Worm (Caenorhabditis elegans) whole organism, L2 larva: ENCODE results near the gene F18H3.1.

Experiments used
- ama-1 ChIP-seq: fragments of 150-350 bp; optimal IDR thresholded peaks from 2 replicates; lab custom pipeline; 2018; ENCODE audit warnings: inconsistent platforms
- elt-1 ChIP-seq: fragments of 150-350 bp; optimal IDR thresholded peaks from 2 replicates; lab custom pipeline; 2014; ENCODE audit warnings: missing biosample characterization, missing genetic modification characterization
- lin-13 ChIP-seq: fragments of 150-350 bp; optimal IDR thresholded peaks from 2 replicates; lab custom pipeline; 2014; ENCODE audit warnings: missing biosample characterization, missing genetic modification reagents, missing genetic modification characterization
- nhr-12 ChIP-seq: fragments of 150-350 bp; optimal IDR thresholded peaks from 2 replicates; lab custom pipeline; 2014; ENCODE audit warnings: missing biosample characterization, missing genetic modification characterization
- nhr-6 ChIP-seq: fragments of 150-350 bp; optimal IDR thresholded peaks from 2 replicates; lab custom pipeline; 2014; ENCODE audit warnings: missing biosample characterization, missing genetic modification characterization
- skn-1 ChIP-seq: sonication (generic microtip); optimal IDR thresholded peaks from 2 replicates; lab custom pipeline; 2017; ENCODE audit warnings: missing biosample characterization, missing genetic modification characterization

DNA sequence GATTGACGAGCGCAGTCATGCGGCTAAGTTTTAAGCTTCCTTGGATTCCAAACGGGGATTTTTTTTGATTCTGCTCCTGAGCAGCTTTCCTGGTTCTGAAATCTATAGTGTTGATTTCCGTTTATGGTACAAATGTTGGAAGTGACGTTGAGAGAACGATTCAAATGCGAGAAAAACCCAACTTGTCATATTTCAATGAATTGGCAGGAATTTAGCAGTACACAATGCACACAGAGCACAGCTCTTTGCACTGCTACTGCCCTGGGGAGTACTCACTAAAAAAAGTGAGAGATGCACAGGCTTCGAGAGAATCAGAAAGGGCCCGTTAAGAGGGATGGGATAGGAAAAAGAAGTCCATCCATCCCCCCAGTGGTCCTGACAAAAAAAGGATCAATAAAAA is 18.9 kb upstream of the F18H3.1 start, which contains the start of gene sad-1:
- TF ChIP-seq nhr-6 (no peak), elt-1 (tag; lab: Kevin White, UChicago) (no peak), nhr-12 (no peak), skn-1 (tag; lab: Kevin White, UChicago) (no peak), ama-1 (no peak), lin-13 (GFP tag; lab: Kevin White, UChicago) (no peak)
